Fruit fly (Drosophila melanogaster): Measurements from ENCODE around the gene ACXD.

ACXD gene

DNA sequence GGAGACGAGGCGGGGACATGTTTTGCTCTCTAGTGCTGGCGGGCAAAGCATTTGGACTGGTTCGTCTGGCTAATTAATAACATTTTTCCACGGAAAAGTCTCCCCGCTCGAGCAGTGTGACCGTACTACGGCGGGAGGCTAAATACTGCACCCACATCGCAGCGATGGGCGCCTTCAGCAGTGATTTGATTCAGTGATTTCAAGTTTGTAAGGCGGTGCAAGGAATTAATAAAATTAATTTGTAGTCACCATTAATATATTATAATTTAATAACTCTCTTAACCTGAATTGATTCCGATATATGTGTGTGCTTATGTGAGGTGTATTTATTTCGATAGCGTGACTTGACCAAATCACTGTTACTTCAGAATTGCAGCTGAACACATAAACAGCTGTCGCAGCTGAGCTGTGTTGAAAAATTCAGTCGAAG is 25.1 kb downstream of the ACXD start, which contains the start of the genes oxt and CG13807 (continued):
- TF ChIP-seq CG12071 (GFP tag; optimal IDR thresholded peaks at IDR 0.05) (peak; percentile 70), slp2 (GFP tag; optimal IDR thresholded peaks at IDR 0.05) (peak; percentile 42), CG17186 (GFP tag; optimal IDR thresholded peaks at IDR 0.05) (peak; percentile 71), CG2120 (GFP tag; optimal IDR thresholded peaks at IDR 0.05) (peak; percentile 85), CG16863 (GFP tag; optimal IDR thresholded peaks at IDR 0.05) (peak; percentile 13), Rx (GFP tag; IDR thresholded peaks at IDR 0.05) (peak; percentile 80), gce (GFP tag; IDR thresholded peaks at IDR 0.05) (peak; percentile 68; the same call in 2 of the 3 replicates), CG6765 (GFP tag; optimal IDR thresholded peaks at IDR 0.05) (peak; percentile 29), zfh2 (GFP tag; optimal IDR thresholded peaks at IDR 0.05) (peak; percentile 76), CG14050 (GFP tag; IDR thresholded peaks at IDR 0.05) (peak; percentile 86), bcd (GFP tag; optimal IDR thresholded peaks at IDR 0.05) (peak; percentile 90), Hr51 (GFP tag; optimal IDR thresholded peaks at IDR 0.05) (peak; percentile 67 to 89), NC2α (GFP tag; optimal IDR thresholded peaks at IDR 0.05) (no peak), CG3163 (GFP tag; optimal IDR thresholded peaks at IDR 0.05) (no peak), CG31388 (GFP tag; optimal IDR thresholded peaks at IDR 0.05) (peak; percentile 48), nerfin-2 (GFP tag; IDR thresholded peaks at IDR 0.05; ENCODE audit: partially characterized antibody) (no peak), salm (tag; optimal IDR thresholded peaks at IDR 0.05) (peak; percentile 70), bowl (GFP tag; IDR thresholded peaks at IDR 0.05) (no peak; the same call in 1 of the 2 replicates), Spps (tag; optimal IDR thresholded peaks at IDR 0.05) (peak; percentile 77), Adf1 (GFP tag; IDR thresholded peaks at IDR 0.05) (peak; percentile 71), CG10366 (GFP tag; IDR thresholded peaks at IDR 0.05) (peak; percentile 86), abd-A (tag; optimal IDR thresholded peaks at IDR 0.05) (no peak), Sry-β (GFP tag; optimal IDR thresholded peaks at IDR 0.05) (peak; percentile 63), CG2116 (GFP tag; optimal IDR thresholded peaks at IDR 0.05) (peak; percentile 76), HLH3B (GFP tag; IDR thresholded peaks at IDR 0.05) (peak; percentile 82), sisA (GFP tag; IDR thresholded peaks at IDR 0.05) (peak; percentile 91), Dip3 (GFP tag; optimal IDR thresholded peaks at IDR 0.05) (peak; percentile 40), E2f2 (GFP tag; IDR thresholded peaks at IDR 0.05) (peak; percentile 70), HmgD (GFP tag; optimal IDR thresholded peaks at IDR 0.05) (no peak), z (GFP tag; IDR thresholded peaks at IDR 0.05) (no peak), NK7.1 (GFP tag; optimal IDR thresholded peaks at IDR 0.05) (no peak), CG10431 (GFP tag; optimal IDR thresholded peaks at IDR 0.05) (peak; percentile 70), Dref (GFP tag; IDR thresholded peaks at IDR 0.05) (no peak), CG6854 (GFP tag; optimal IDR thresholded peaks at IDR 0.05) (peak; percentile 39), CG32767 (GFP tag; IDR thresholded peaks at IDR 0.05) (peak; percentile 89), CG4424 (GFP tag; optimal IDR thresholded peaks at IDR 0.05) (peak; percentile 89), GATAe (GFP tag; conservative IDR thresholded peaks at IDR 0.05) (no peak; the same call in 1 of the 2 replicates), MTF-1 (GFP tag; optimal IDR thresholded peaks at IDR 0.05; ENCODE audit: borderline replicate concordance) (peak; percentile 30), CG34422 (GFP tag; IDR thresholded peaks at IDR 0.05) (peak; percentile 90), HLH4C (GFP tag; IDR thresholded peaks at IDR 0.05; ENCODE audit: partially characterized antibody) (no peak), CG9727 (GFP tag; optimal IDR thresholded peaks at IDR 0.05) (peak; percentile 89), dysf (GFP tag; IDR thresholded peaks at IDR 0.05) (peak; percentile 93), pan (optimal IDR thresholded peaks at IDR 0.05) (no peak), pan (GFP tag; optimal IDR thresholded peaks at IDR 0.05 in 1 of 2, IDR thresholded peaks at IDR 0.05 in 1 of 2) (peak in 1 of 2 experiments; percentile 94), CG14710 (tag; optimal IDR thresholded peaks at IDR 0.05) (peak; percentile 89), crp (GFP tag; optimal IDR thresholded peaks at IDR 0.05) (peak; percentile 84 to 95), crc (GFP tag; optimal IDR thresholded peaks at IDR 0.05) (peak; percentile 28), CG18262 (tag; optimal IDR thresholded peaks at IDR 0.05) (peak; percentile 86), pum (GFP tag; optimal IDR thresholded peaks at IDR 0.05) (peak; percentile 73), CG12744 (GFP tag; optimal IDR thresholded peaks at IDR 0.05) (peak; percentile 57), dimm (GFP tag; IDR thresholded peaks at IDR 0.05) (peak; percentile 76)
